Worm (Caenorhabditis elegans): ENCODE results near the gene dpy-26.
"Not testable (repeated sequence)": the region's sequence is repeated elsewhere in the genome, so short reads cannot be mapped to it uniquely, and the experiment has no call there.

Gene dpy-26

ce11 chrIV:12451225-12451831 lies at the start of gene dpy-26:
Gene dpy-26 (minus strand): TSS chrIV:12451335.
- TF ChIP-seq unc-62 (GFP tag; optimal IDR thresholded peaks at IDR 0.05) = no peak

ce11 chrIV:12498238-12498637 lies 47.1 kb upstream of the dpy-26 start, which contains the start of gene sru-19:
Gene sru-19 (plus strand): TSS chrIV:12498538.
- TF ChIP-seq unc-62 (GFP tag; optimal IDR thresholded peaks at IDR 0.05) = no peak

- no peak for TF ChIP-seq unc-62 (GFP tag; optimal IDR thresholded peaks at IDR 0.05)
These were observed 44.1 kb upstream of the dpy-26 start, which contains the start of gene sru-20 for ce11 chrIV:12495196-12495595. Gene sru-20 (plus strand): TSS chrIV:12495496.

ce11 chrIV:12490491-12490890 lies 39.4 kb upstream of the dpy-26 start, which contains the start of gene him-6:
Gene him-6 (plus strand): TSS chrIV:12490791.
- TF ChIP-seq unc-62 (GFP tag; optimal IDR thresholded peaks at IDR 0.05) = no peak

ce11 chrIV:12487194-12487593 lies 36.1 kb upstream of the dpy-26 start, which contains the start of gene sru-26:
Gene sru-26 (plus strand): TSS chrIV:12487494.
- no peak for TF ChIP-seq unc-62 (GFP tag; optimal IDR thresholded peaks at IDR 0.05)

- TF ChIP-seq unc-62 (GFP tag; optimal IDR thresholded peaks at IDR 0.05) = not testable (repeated sequence)
These were observed 33.3 kb upstream of the dpy-26 start, which contains the start of gene T04A11.4 for ce11 chrIV:12484479-12484878. Gene T04A11.4 (minus strand): TSS chrIV:12484579.

ce11 chrIV:12478711-12479110 lies 27.6 kb upstream of the dpy-26 start, which contains the start of gene igdb-1:
Gene igdb-1 (plus strand): TSS chrIV:12479011.
- not testable (repeated sequence) for TF ChIP-seq unc-62 (GFP tag; optimal IDR thresholded peaks at IDR 0.05)

- TF ChIP-seq unc-62 (GFP tag; optimal IDR thresholded peaks at IDR 0.05) = not testable (repeated sequence)
These were observed 25.8 kb upstream of the dpy-26 start, which contains the start of gene T04A11.1 for ce11 chrIV:12476942-12477341. Gene T04A11.1 (minus strand): TSS chrIV:12477042.

ce11 chrIV:12468359-12468758 lies 17.2 kb upstream of the dpy-26 start, which contains the start of gene igdb-2:
Gene igdb-2 (plus strand): TSS chrIV:12468659.
- no peak for TF ChIP-seq unc-62 (GFP tag; optimal IDR thresholded peaks at IDR 0.05)

- TF ChIP-seq unc-62 (GFP tag; optimal IDR thresholded peaks at IDR 0.05) = no peak
These were observed 16.6 kb upstream of the dpy-26 start for ce11 chrIV:12467761-12468160.

- no peak for TF ChIP-seq unc-62 (GFP tag; optimal IDR thresholded peaks at IDR 0.05)
These were observed 13.7 kb upstream of the dpy-26 start for ce11 chrIV:12464822-12465221.

ce11 chrIV:12463370-12463769 lies 12.2 kb upstream of the dpy-26 start, which contains the start of gene C25G4.8:
Gene C25G4.8 (minus strand): TSS chrIV:12463470.
- no peak for TF ChIP-seq unc-62 (GFP tag; optimal IDR thresholded peaks at IDR 0.05)

ce11 chrIV:12456613-12457012 lies 5.5 kb upstream of the dpy-26 start, which contains the start of gene C25G4.7:
Gene C25G4.7 (plus strand): TSS chrIV:12456913.
- no peak for TF ChIP-seq unc-62 (GFP tag; optimal IDR thresholded peaks at IDR 0.05)

- no peak for TF ChIP-seq unc-62 (GFP tag; optimal IDR thresholded peaks at IDR 0.05)
These were observed 3.6 kb upstream of the dpy-26 start, which contains the start of gene smz-1 for ce11 chrIV:12454750-12455149. Gene smz-1 (plus strand): TSS chrIV:12455050.

- no peak for TF ChIP-seq unc-62 (GFP tag; optimal IDR thresholded peaks at IDR 0.05)
These were observed 3.0 kb upstream of the dpy-26 start, which contains the start of gene spe-44 for ce11 chrIV:12454115-12454514. Gene spe-44 (minus strand): TSS chrIV:12454215.

- no peak for TF ChIP-seq unc-62 (GFP tag; optimal IDR thresholded peaks at IDR 0.05)
These were observed 5.6 kb downstream of the dpy-26 start, which contains the start of gene C25G4.3 for ce11 chrIV:12445463-12445934. Gene C25G4.3 (minus strand): TSS chrIV:12445884.

ce11 chrIV:12443936-12444335 lies 7.2 kb downstream of the dpy-26 start, which contains the start of gene C25G4.2:
Gene C25G4.2 (minus strand): TSS chrIV:12444035.
- TF ChIP-seq unc-62 (GFP tag; optimal IDR thresholded peaks at IDR 0.05) = no peak

Data from whole organism, dauer.